Fruit fly (Drosophila melanogaster): Measurements from ENCODE around the gene CG45105.

CG45105 gene

DNA sequence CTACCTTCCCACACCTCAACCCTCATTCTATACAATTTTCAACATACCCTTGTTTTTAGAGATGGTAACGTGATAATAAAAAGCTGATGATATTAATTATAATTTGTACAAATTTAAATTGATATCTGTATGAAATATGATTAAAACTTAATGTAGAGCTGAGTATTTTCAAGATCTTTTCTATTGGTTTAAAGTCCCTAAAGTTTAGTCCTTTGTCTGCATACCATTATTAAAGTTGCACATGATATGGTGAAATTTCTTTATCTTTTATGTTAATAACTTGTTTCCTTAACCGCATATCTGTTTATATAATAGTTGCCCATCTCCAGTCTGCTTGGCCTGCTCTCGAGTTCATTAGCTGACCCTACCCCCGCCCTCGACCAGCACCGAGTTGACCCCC lies 19.5 kb downstream of the CG45105 start (continued):
- no peak for TF ChIP-seq Gug (GFP tag; IDR thresholded peaks at IDR 0.05)
- TF ChIP-seq Blimp-1 (GFP tag; optimal IDR thresholded peaks at IDR 0.05) = no peak
- no peak for TF ChIP-seq pdm3 (GFP tag; optimal IDR thresholded peaks at IDR 0.05)
- TF ChIP-seq Hr38 (GFP tag; optimal IDR thresholded peaks at IDR 0.05) = no peak
- TF ChIP-seq Eip78C (GFP tag) = peak; percentile 74
- TF ChIP-seq net (GFP tag; optimal IDR thresholded peaks at IDR 0.05) = no peak
- TF ChIP-seq salr (GFP tag; optimal IDR thresholded peaks at IDR 0.05) = peak in 1 of 2 experiments; percentile 13
- TF ChIP-seq CG32006 (GFP tag; optimal IDR thresholded peaks at IDR 0.05) = peak; percentile 43
- TF ChIP-seq CG6163 (GFP tag; IDR thresholded peaks at IDR 0.05) = no peak
- TF ChIP-seq CG8119 (GFP tag; IDR thresholded peaks at IDR 0.05) = no peak; the same call in 2 of the 3 replicates
- no peak for TF ChIP-seq topi (GFP tag; optimal IDR thresholded peaks at IDR 0.05)
- no peak for TF ChIP-seq CG31627 (GFP tag; optimal IDR thresholded peaks at IDR 0.05)
- 0 out of 2 replicates have a peak, but pooled peaks have one; percentile 37 for TF ChIP-seq CG15336 (GFP tag; IDR thresholded peaks at IDR 0.05)
- no peak for TF ChIP-seq dac (GFP tag; optimal IDR thresholded peaks at IDR 0.05)
- TF ChIP-seq CG6792 (GFP tag; optimal IDR thresholded peaks at IDR 0.05) = no peak
- no peak for TF ChIP-seq fd85E (GFP tag; optimal IDR thresholded peaks at IDR 0.05)
- TF ChIP-seq Sox15 (GFP tag; optimal IDR thresholded peaks at IDR 0.05) = no peak
- TF ChIP-seq spab (GFP tag; optimal IDR thresholded peaks at IDR 0.05) = no peak
- TF ChIP-seq Met (GFP tag; optimal IDR thresholded peaks at IDR 0.05) = peak; percentile 12
- TF ChIP-seq CG6808 (GFP tag; optimal IDR thresholded peaks at IDR 0.05) = no peak
- peak; percentile 25 for TF ChIP-seq Ets96B (tag; optimal IDR thresholded peaks at IDR 0.05)
- peak; percentile 10 for TF ChIP-seq Hr39 (GFP tag; optimal IDR thresholded peaks at IDR 0.05)
- no peak for TF ChIP-seq lz (GFP tag; optimal IDR thresholded peaks at IDR 0.05)
- TF ChIP-seq CG6276 (GFP tag; optimal IDR thresholded peaks at IDR 0.05) = no peak
- no peak for TF ChIP-seq CG6854 (GFP tag; optimal IDR thresholded peaks at IDR 0.05)
- peak; percentile 5 for TF ChIP-seq acj6 (GFP tag; optimal IDR thresholded peaks at IDR 0.05)
- no peak for TF ChIP-seq eg (GFP tag; IDR thresholded peaks at IDR 0.05)
- no peak for TF ChIP-seq Ets21C (GFP tag; optimal IDR thresholded peaks at IDR 0.05)
- TF ChIP-seq fkh (GFP tag; optimal IDR thresholded peaks at IDR 0.05) = no peak
- no peak for TF ChIP-seq CG34406 (GFP tag; optimal IDR thresholded peaks at IDR 0.05)
- TF ChIP-seq CG4318 (GFP tag; optimal IDR thresholded peaks at IDR 0.05) = no peak
- TF ChIP-seq CG10669 (GFP tag; optimal IDR thresholded peaks at IDR 0.05) = no peak
- no peak for TF ChIP-seq CG11902 (GFP tag; optimal IDR thresholded peaks at IDR 0.05)
- peak; percentile 20 for TF ChIP-seq Smox (GFP tag; optimal IDR thresholded peaks at IDR 0.05)
- TF ChIP-seq dsx (GFP tag; optimal IDR thresholded peaks at IDR 0.05; ENCODE audit: poor library complexity, severe bottlenecking) = no peak
- no peak for TF ChIP-seq vri (GFP tag; optimal IDR thresholded peaks at IDR 0.05)
- peak; percentile 31 for TF ChIP-seq CG10631 (GFP tag; optimal IDR thresholded peaks at IDR 0.05)
- TF ChIP-seq fd59A (GFP tag; optimal IDR thresholded peaks at IDR 0.05) = no peak

DNA sequence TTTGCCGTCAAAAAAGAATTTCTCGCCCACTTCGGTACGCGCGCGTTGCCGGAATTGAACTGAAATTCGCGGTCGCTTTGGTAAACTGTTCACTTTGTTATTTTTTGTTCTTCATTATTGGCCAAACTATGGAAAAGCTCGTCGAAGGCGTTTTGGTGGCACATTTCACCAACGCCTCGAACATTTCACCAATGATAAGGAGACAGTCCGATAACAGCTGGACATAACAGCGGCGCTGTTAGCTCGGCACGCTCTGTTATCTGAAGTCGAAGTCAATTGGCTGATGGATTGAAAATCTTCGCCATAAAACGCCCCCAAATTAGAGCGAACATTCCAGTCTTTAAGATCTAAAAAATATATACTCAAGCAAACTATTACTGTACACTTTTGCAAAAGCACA lies 21.8 kb downstream of the CG45105 start, which contains the start of gene CG14877:
CG14877 (minus strand) TSS at position 101 of the 400 bp plus-strand sequence.
- no peak for TF ChIP-seq pdm3 (GFP tag; optimal IDR thresholded peaks at IDR 0.05)
- no peak for TF ChIP-seq CG6808 (GFP tag; optimal IDR thresholded peaks at IDR 0.05)
- no peak for TF ChIP-seq Blimp-1 (GFP tag; optimal IDR thresholded peaks at IDR 0.05)
- TF ChIP-seq Smox (GFP tag; optimal IDR thresholded peaks at IDR 0.05) = no peak
- no peak for TF ChIP-seq CG4318 (GFP tag; optimal IDR thresholded peaks at IDR 0.05)
- no peak for TF ChIP-seq CG6276 (GFP tag; optimal IDR thresholded peaks at IDR 0.05)
- TF ChIP-seq CG34406 (GFP tag; optimal IDR thresholded peaks at IDR 0.05) = no peak
- no peak for TF ChIP-seq esn (GFP tag; optimal IDR thresholded peaks at IDR 0.05)
- no peak for TF ChIP-seq dac (GFP tag; optimal IDR thresholded peaks at IDR 0.05)
- no peak for TF ChIP-seq Ets96B (tag; optimal IDR thresholded peaks at IDR 0.05)
- TF ChIP-seq Gug (GFP tag; IDR thresholded peaks at IDR 0.05) = no peak
- no peak for TF ChIP-seq dsx (GFP tag; optimal IDR thresholded peaks at IDR 0.05; ENCODE audit: poor library complexity, severe bottlenecking)
- TF ChIP-seq CG10631 (GFP tag; optimal IDR thresholded peaks at IDR 0.05) = no peak
- TF ChIP-seq Lpt (GFP tag; optimal IDR thresholded peaks at IDR 0.05) = no peak
- TF ChIP-seq eg (GFP tag; IDR thresholded peaks at IDR 0.05) = no peak
- TF ChIP-seq svp (GFP tag) = no peak
- no peak for TF ChIP-seq Sox102F (GFP tag; optimal IDR thresholded peaks at IDR 0.05)
- no peak for TF ChIP-seq spab (GFP tag; optimal IDR thresholded peaks at IDR 0.05)
- no peak for TF ChIP-seq Ets21C (GFP tag; optimal IDR thresholded peaks at IDR 0.05)
- TF ChIP-seq CG9139 (GFP tag; optimal IDR thresholded peaks at IDR 0.05) = no peak

Measured in whole organism, prepupa.